Fruit fly (Drosophila melanogaster): ENCODE measurements around the gene CG13038.

- TF ChIP-seq psq (optimal IDR thresholded peaks at IDR 0.05), result no peak
- no peak for TF ChIP-seq Myc (optimal IDR thresholded peaks at IDR 0.05)
These were observed 8.2 kb downstream of the CG13038 start, which contains the start of the genes CG13041 and CG13060 for dm6 chr3L:16319399-16319906.

Measured in Kc167 (cell line).